Worm (Caenorhabditis elegans) whole organism, young adult: ENCODE results near the gene lpr-4.

Experiments
- D2030.7 ChIP-seq: fragments of 200-800 bp; sonication (Bioruptor generic); IDR thresholded peaks from 2 replicates; pipeline ENCODE4 v1.3.6; 2022; ENCODE audit warnings: missing genetic modification reagents, missing genetic modification characterization, missing compliant biosample characterization
- F23B12.7 ChIP-seq: sonication (generic microtip); optimal IDR thresholded peaks from 2 replicates; lab custom pipeline; 2017; ENCODE audit warnings: missing genetic modification characterization, mild to moderate bottlenecking, missing compliant biosample characterization, antibody characterized with exemption, moderate library complexity; ENCODE audit not compliant: insufficient read depth
- ceh-79 ChIP-seq: sonication (generic microtip); optimal IDR thresholded peaks from 2 replicates; lab custom pipeline; 2017; ENCODE audit warnings: mild to moderate bottlenecking, missing genetic modification characterization, missing compliant biosample characterization
- egl-18 ChIP-seq: fragments of 200-800 bp; sonication (Bioruptor generic); IDR thresholded peaks from 2 replicates; pipeline ENCODE4 v1.3.6; 2022; ENCODE audit warnings: missing genetic modification reagents, missing genetic modification characterization, missing compliant biosample characterization
- ets-4 ChIP-seq: fragments of 200-800 bp; sonication (Bioruptor generic); optimal IDR thresholded peaks from 2 replicates; lab custom pipeline; 2018; ENCODE audit warnings: mild to moderate bottlenecking, missing genetic modification characterization, missing compliant biosample characterization
- gei-17 ChIP-seq: fragments of 200-800 bp; sonication (Bioruptor generic); optimal IDR thresholded peaks from 2 replicates; lab custom pipeline; 2018; ENCODE audit warnings: mild to moderate bottlenecking, missing genetic modification characterization, missing compliant biosample characterization
- hlh-26 ChIP-seq: fragments of 200-800 bp; sonication (Bioruptor generic); conservative IDR thresholded peaks from 2 replicates; pipeline ENCODE4 v1.3.6; 2022; ENCODE audit warnings: missing genetic modification reagents, missing genetic modification characterization, missing compliant biosample characterization
- madf-8 ChIP-seq: fragments of 200-800 bp; sonication (Bioruptor generic); conservative IDR thresholded peaks from 2 replicates; pipeline ENCODE4 v1.3.6; 2022; ENCODE audit warnings: missing genetic modification reagents, missing genetic modification characterization, missing compliant biosample characterization
- mes-4 ChIP-seq: sonication (generic microtip); optimal IDR thresholded peaks from 2 replicates; lab custom pipeline; 2016; ENCODE audit warnings: missing genotype, missing genetic modification characterization, missing compliant biosample characterization
- rcor-1 ChIP-seq: fragments of 200-800 bp; sonication (Bioruptor generic); IDR thresholded peaks from 2 replicates; pipeline ENCODE4 v1.3.6; 2022; ENCODE audit warnings: missing genetic modification reagents, missing genetic modification characterization, missing compliant biosample characterization
- repo-1 ChIP-seq: sonication (generic microtip); optimal IDR thresholded peaks from 2 replicates; lab custom pipeline; 2017; ENCODE audit warnings: mild to moderate bottlenecking, missing genetic modification characterization, missing compliant biosample characterization
- sdz-38 ChIP-seq: sonication (generic microtip); optimal IDR thresholded peaks from 2 replicates; lab custom pipeline; 2016; ENCODE audit warnings: missing genotype, missing genetic modification characterization, missing compliant biosample characterization
- unc-62 ChIP-seq: fragments of 150-350 bp; optimal IDR thresholded peaks from 2 replicates; lab custom pipeline; 2014; ENCODE audit warnings: missing biosample characterization, missing genetic modification reagents, missing genetic modification characterization

DNA sequence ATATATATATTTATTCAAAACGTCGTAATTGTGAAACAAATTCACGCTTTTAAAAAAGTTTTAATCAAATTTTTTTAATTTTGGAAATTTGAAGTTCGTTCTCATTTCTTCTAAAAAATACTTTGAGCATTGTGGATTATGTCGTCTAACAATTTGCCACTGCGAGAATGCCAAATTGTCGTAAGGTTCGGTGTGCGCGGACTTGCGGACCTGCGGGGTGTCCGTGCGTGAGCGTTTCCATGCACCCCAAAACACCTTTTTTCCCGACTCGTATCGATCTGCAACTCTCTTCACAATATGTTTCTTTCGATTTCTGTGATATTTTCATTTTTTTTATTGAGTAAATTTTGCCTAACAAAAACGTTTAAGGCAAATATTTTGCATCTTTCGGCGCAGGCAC lies 7.8 kb downstream of the lpr-4 start:
- TF ChIP-seq repo-1 (no peak), unc-62 (GFP tag; lab: Kevin White, UChicago) (no peak), hlh-26 (no peak), rcor-1 (GFP tag; lab: Robert Waterston, UW) (no peak), madf-8 (GFP tag; lab: Robert Waterston, UW) (no peak), gei-17 (GFP tag; lab: Kevin White, UChicago) (no peak), sdz-38 (tag; lab: Kevin White, UChicago) (no peak), egl-18 (GFP tag; lab: Robert Waterston, UW) (no peak), D2030.7 (no peak), F23B12.7 (tag; lab: Kevin White, UChicago) (no peak), ceh-79 (tag; lab: Kevin White, UChicago) (no peak), ets-4 (GFP tag; lab: Kevin White, UChicago) (no peak), mes-4 (tag; lab: Kevin White, UChicago) (no peak)
